Worm (Caenorhabditis elegans): Measurements from ENCODE around the gene nspc-15.

DNA sequence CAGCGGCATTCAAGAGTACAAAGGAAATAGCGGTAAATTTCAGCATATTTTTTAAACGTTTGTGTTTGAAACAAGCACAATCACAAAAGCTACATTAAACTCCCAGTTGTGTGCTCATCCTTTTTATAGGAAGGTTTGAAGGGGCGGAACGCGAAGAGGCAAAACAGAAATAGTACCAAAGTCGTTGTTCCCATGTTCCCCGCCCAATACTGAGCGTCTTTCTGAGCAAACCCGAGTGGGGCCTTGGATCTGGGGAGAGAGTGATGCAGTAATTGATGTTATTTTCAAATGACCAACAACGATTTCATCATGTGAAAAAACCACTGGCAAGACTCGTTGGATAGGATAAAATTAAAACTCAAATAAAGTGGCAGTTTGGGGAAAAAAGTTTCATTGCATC, 19.2 kb upstream of the nspc-15 start, which contains the start of gene zig-2:
- TF ChIP-seq nhr-25 (tag; optimal IDR thresholded peaks at IDR 0.05) (no peak), alr-1 (tag; optimal IDR thresholded peaks at IDR 0.05) (no peak), skn-1 (tag; optimal IDR thresholded peaks at IDR 0.05) (no peak), F13H6.1 (tag; optimal IDR thresholded peaks at IDR 0.05) (no peak), aly-2 (tag; optimal IDR thresholded peaks at IDR 0.05) (no peak), unc-62 (GFP tag; optimal IDR thresholded peaks at IDR 0.05) (no peak), nhr-12 (tag; optimal IDR thresholded peaks at IDR 0.05) (no peak), lsy-2 (tag; optimal IDR thresholded peaks at IDR 0.05) (no peak), ztf-1 (GFP tag; conservative IDR thresholded peaks at IDR 0.05) (no peak), ama-1 (optimal IDR thresholded peaks at IDR 0.05) (no peak), nhr-11 (tag; optimal IDR thresholded peaks at IDR 0.05) (no peak), nhr-6 (tag; optimal IDR thresholded peaks at IDR 0.05) (no peak), lin-11 (tag; optimal IDR thresholded peaks at IDR 0.05) (no peak)
